Worm (Caenorhabditis elegans): ENCODE results near the gene tbc-1.
A peak's percentile ranks its signal among the peaks of the same experiment; 100 is the strongest.

Gene tbc-1

ce11 chrX:14976840-14977534 lies 6.4 kb downstream of the tbc-1 start:
- TF ChIP-seq snpc-1.3 (tag; optimal IDR thresholded peaks at IDR 0.05; ENCODE audit: insufficient read depth) (peak; percentile 15), hrde-1 (tag; optimal IDR thresholded peaks at IDR 0.05; ENCODE audit: borderline replicate concordance) (peak; percentile 47), lir-1 (GFP tag; conservative IDR thresholded peaks at IDR 0.05) (0 out of 2 replicates have a peak, but pooled peaks have one; percentile 34), snpc-4 (GFP tag; optimal IDR thresholded peaks at IDR 0.05) (peak; percentile 62), snpc-4 (tag; optimal IDR thresholded peaks at IDR 0.05) (peak in 1 of 4 experiments; percentile 54), D2030.7 (GFP tag; IDR thresholded peaks at IDR 0.05) (peak; percentile 36; the same call in 1 of the 2 replicates), rpc-1 (optimal IDR thresholded peaks at IDR 0.05) (peak; percentile 55), rpc-1 (tag; optimal IDR thresholded peaks at IDR 0.05) (peak; percentile 81), hsf-1 (GFP tag; IDR thresholded peaks at IDR 0.05) (0 out of 2 replicates have a peak, but pooled peaks have one; percentile 21), attf-3 (GFP tag; conservative IDR thresholded peaks at IDR 0.05) (no peak), tbp1 (GFP tag; optimal IDR thresholded peaks at IDR 0.05) (peak; percentile 84), sdz-38 (tag; optimal IDR thresholded peaks at IDR 0.05) (no peak), pbrm-1 (GFP tag; IDR thresholded peaks at IDR 0.05) (peak; percentile 61), hmg-1.2 (GFP tag; IDR thresholded peaks at IDR 0.05) (peak; percentile 35), Y95B8A.8 (GFP tag; IDR thresholded peaks at IDR 0.05) (no peak), tlf-1 (GFP tag; optimal IDR thresholded peaks at IDR 0.05) (no peak), B0261.1 (tag; optimal IDR thresholded peaks at IDR 0.05) (peak; percentile 62), lin-26 (GFP tag; IDR thresholded peaks at IDR 0.05) (0 out of 2 replicates have a peak, but pooled peaks have one; percentile 44), lin-40 (tag; optimal IDR thresholded peaks at IDR 0.05) (no peak)

ce11 chrX:14978756-14979155 lies 8.2 kb downstream of the tbc-1 start:
- TF ChIP-seq B0261.1 (tag; optimal IDR thresholded peaks at IDR 0.05) (no peak), hmg-1.2 (GFP tag; IDR thresholded peaks at IDR 0.05) (peak; percentile 29; the same call in 1 of the 2 replicates), snpc-1.3 (tag; optimal IDR thresholded peaks at IDR 0.05; ENCODE audit: insufficient read depth) (no peak), snpc-4 (GFP tag; optimal IDR thresholded peaks at IDR 0.05) (no peak), snpc-4 (tag; optimal IDR thresholded peaks at IDR 0.05) (peak in 1 of 4 experiments; percentile 23), lin-40 (tag; optimal IDR thresholded peaks at IDR 0.05) (peak; percentile 60), attf-5 (GFP tag; optimal IDR thresholded peaks at IDR 0.05) (no peak), F49E8.2 (tag; optimal IDR thresholded peaks at IDR 0.05; ENCODE audit: insufficient read depth) (no peak), cebp-1 (GFP tag; IDR thresholded peaks at IDR 0.05) (no peak), cebp-1 (tag; optimal IDR thresholded peaks at IDR 0.05) (peak; percentile 49), ztf-26 (tag; optimal IDR thresholded peaks at IDR 0.05) (peak; percentile 30), nhr-80 (tag; optimal IDR thresholded peaks at IDR 0.05) (peak; percentile 39), let-607 (tag; optimal IDR thresholded peaks at IDR 0.05) (peak in 1 of 2 experiments; percentile 10), nfyb-1 (GFP tag; IDR thresholded peaks at IDR 0.05) (0 out of 2 replicates have a peak, but pooled peaks have one; percentile 30), somi-1 (GFP tag; optimal IDR thresholded peaks at IDR 0.05) (no peak), ama-1 (optimal IDR thresholded peaks at IDR 0.05) (peak; percentile 57), ama-1 (GFP tag; optimal IDR thresholded peaks at IDR 0.05) (no peak), let-526 (GFP tag; IDR thresholded peaks at IDR 0.05) (no peak), ZK185.1 (tag; optimal IDR thresholded peaks at IDR 0.05; ENCODE audit: poor library complexity, severe bottlenecking) (peak; percentile 47), F55B11.4 (tag; optimal IDR thresholded peaks at IDR 0.05; ENCODE audit: borderline replicate concordance, insufficient read depth) (no peak), lin-35 (GFP tag; optimal IDR thresholded peaks at IDR 0.05) (peak in 1 of 3 experiments; percentile 3), sdz-38 (tag; optimal IDR thresholded peaks at IDR 0.05) (no peak)

- TF ChIP-seq lsy-27 (tag; optimal IDR thresholded peaks at IDR 0.05; ENCODE audit: borderline replicate concordance, insufficient read depth) (no peak), Y53G8AR.9 (GFP tag; conservative IDR thresholded peaks at IDR 0.05) (no peak), die-1 (tag; optimal IDR thresholded peaks at IDR 0.05) (no peak), egrh-3 (GFP tag; IDR thresholded peaks at IDR 0.05) (no peak), egl-18 (GFP tag; IDR thresholded peaks at IDR 0.05) (no peak), zfh-2 (GFP tag; conservative IDR thresholded peaks at IDR 0.05) (no peak), tbx-9 (tag; optimal IDR thresholded peaks at IDR 0.05; ENCODE audit: borderline replicate concordance) (no peak), attf-3 (GFP tag; conservative IDR thresholded peaks at IDR 0.05) (no peak)
These were observed 8.8 kb downstream of the tbc-1 start, which contains the start of gene emre-1 for ce11 chrX:14979388-14979787. Gene emre-1 (plus strand): TSS chrX:14979688.
